Worm (Caenorhabditis elegans) whole organism, L3 larva: ENCODE results near the gene F42A9.7.
A peak's percentile ranks its signal among the peaks of the same experiment; 100 is the strongest.

Experiments used
- R02D3.7 ChIP-seq: fragments of 150-350 bp; optimal IDR thresholded peaks from 2 replicates; lab custom pipeline; 2014; ENCODE audit warnings: missing biosample characterization, missing genetic modification characterization
- ZK546.5 ChIP-seq: sonication (generic microtip); optimal IDR thresholded peaks from 2 replicates; lab custom pipeline; 2017; ENCODE audit warnings: missing biosample characterization, missing genetic modification characterization
- ceh-16 ChIP-seq: sonication (generic microtip); optimal IDR thresholded peaks from 2 replicates; lab custom pipeline; 2017; ENCODE audit warnings: missing biosample characterization, missing genetic modification characterization
- ceh-28 ChIP-seq: fragments of 150-350 bp; optimal IDR thresholded peaks from 2 replicates; lab custom pipeline; 2014; ENCODE audit warnings: missing biosample characterization, missing genetic modification reagents, missing genetic modification characterization
- ceh-9 ChIP-seq: sonication (generic microtip); optimal IDR thresholded peaks from 2 replicates; lab custom pipeline; 2018; ENCODE audit warnings: missing biosample characterization, missing genetic modification characterization
- daf-12 ChIP-seq: fragments of 150-350 bp; optimal IDR thresholded peaks from 2 replicates; lab custom pipeline; 2014; ENCODE audit warnings: missing biosample characterization, missing genetic modification reagents, missing genetic modification characterization
- egl-27 ChIP-seq: sonication (generic microtip); optimal IDR thresholded peaks from 4 replicates; lab custom pipeline; 2017; ENCODE audit warnings: missing biosample characterization, missing genetic modification reagents, missing genetic modification characterization
- egl-5 ChIP-seq: fragments of 150-350 bp; optimal IDR thresholded peaks from 2 replicates; lab custom pipeline; 2017; ENCODE audit warnings: missing biosample characterization, missing genetic modification reagents, missing genetic modification characterization, inconsistent platforms
- elt-2 ChIP-seq: sonication (generic microtip); optimal IDR thresholded peaks from 2 replicates; lab custom pipeline; 2016; ENCODE audit warnings: missing genetic modification reagents, mild to moderate bottlenecking, missing genetic modification characterization, missing compliant biosample characterization
- eor-1 ChIP-seq, 2 experiments: fragments of 150-350 bp; optimal IDR thresholded peaks; 2 replicates each; lab custom pipeline; 2014 to 2018; ENCODE audit warnings: missing biosample characterization in 2 of 2, missing genetic modification characterization in 2 of 2
- fkh-10 ChIP-seq: sonication (generic microtip); optimal IDR thresholded peaks from 2 replicates; lab custom pipeline; 2017; ENCODE audit warnings: missing biosample characterization, missing genetic modification reagents, missing genetic modification characterization
- fkh-2 ChIP-seq: fragments of 150-350 bp; optimal IDR thresholded peaks from 2 replicates; lab custom pipeline; 2014; ENCODE audit warnings: missing biosample characterization, missing genetic modification reagents, missing genetic modification characterization
- fos-1 ChIP-seq: fragments of 150-350 bp; optimal IDR thresholded peaks from 2 replicates; lab custom pipeline; 2014; ENCODE audit warnings: missing biosample characterization, missing genetic modification characterization
- hmg-11 ChIP-seq: sonication (generic microtip); optimal IDR thresholded peaks from 2 replicates; lab custom pipeline; 2016; ENCODE audit warnings: missing genetic modification characterization, missing compliant biosample characterization
- jun-1 ChIP-seq: fragments of 150-350 bp; optimal IDR thresholded peaks from 2 replicates; lab custom pipeline; 2014; ENCODE audit warnings: missing biosample characterization, missing genetic modification reagents, missing genetic modification characterization
- lin-15B ChIP-seq: fragments of 150-350 bp; optimal IDR thresholded peaks from 2 replicates; lab custom pipeline; 2014; ENCODE audit warnings: missing biosample characterization, missing genetic modification characterization
- lsy-12 ChIP-seq: sonication (generic microtip); optimal IDR thresholded peaks from 2 replicates; lab custom pipeline; 2016; ENCODE audit warnings: mild to moderate bottlenecking, missing genetic modification characterization, missing compliant biosample characterization
- mdl-1 ChIP-seq: fragments of 150-350 bp; optimal IDR thresholded peaks from 2 replicates; lab custom pipeline; 2014; ENCODE audit warnings: missing biosample characterization, missing genetic modification characterization
- mml-1 ChIP-seq: fragments of 150-350 bp; sonication (generic microtip); optimal IDR thresholded peaks from 3 replicates; lab custom pipeline; 2014; ENCODE audit warnings: missing biosample characterization, missing genetic modification characterization
- nfya-1 ChIP-seq: sonication (generic microtip); optimal IDR thresholded peaks from 2 replicates; lab custom pipeline; 2017; ENCODE audit warnings: missing genetic modification characterization, mild to moderate bottlenecking, missing compliant biosample characterization, antibody characterized with exemption, moderate library complexity; ENCODE audit not compliant: insufficient read depth
- nhr-11 ChIP-seq: fragments of 150-350 bp; optimal IDR thresholded peaks from 2 replicates; lab custom pipeline; 2014; ENCODE audit warnings: missing biosample characterization, missing genetic modification characterization
- nhr-23 ChIP-seq: fragments of 150-350 bp; optimal IDR thresholded peaks from 2 replicates; lab custom pipeline; 2014; ENCODE audit warnings: missing biosample characterization, missing genetic modification reagents, missing genetic modification characterization
- nhr-237 ChIP-seq: fragments of 150-350 bp; optimal IDR thresholded peaks from 2 replicates; lab custom pipeline; 2014; ENCODE audit warnings: missing biosample characterization, missing genetic modification characterization
- nhr-28 ChIP-seq: fragments of 150-350 bp; optimal IDR thresholded peaks from 2 replicates; lab custom pipeline; 2014; ENCODE audit warnings: missing biosample characterization, missing genetic modification characterization
- nhr-43 ChIP-seq: sonication (generic microtip); optimal IDR thresholded peaks from 2 replicates; lab custom pipeline; 2016; ENCODE audit warnings: mild to moderate bottlenecking, missing genetic modification characterization, missing compliant biosample characterization; ENCODE audit not compliant: poor library complexity, severe bottlenecking
- nhr-67 ChIP-seq: fragments of 150-350 bp; optimal IDR thresholded peaks from 2 replicates; lab custom pipeline; 2014; ENCODE audit warnings: missing biosample characterization, missing genetic modification characterization
- nhr-76 ChIP-seq: fragments of 150-350 bp; sonication (generic microtip); optimal IDR thresholded peaks from 5 replicates; lab custom pipeline; 2014; ENCODE audit warnings: missing biosample characterization, missing genetic modification characterization
- pha-4 ChIP-seq: fragments of 150-350 bp; optimal IDR thresholded peaks from 2 replicates; lab custom pipeline; 2014; ENCODE audit warnings: missing biosample characterization, missing genetic modification reagents, missing genetic modification characterization
- pqm-1 ChIP-seq: fragments of 150-350 bp; optimal IDR thresholded peaks from 2 replicates; lab custom pipeline; 2017; ENCODE audit warnings: missing biosample characterization, missing genetic modification characterization, inconsistent platforms
- skn-1 ChIP-seq: fragments of 150-350 bp; optimal IDR thresholded peaks from 2 replicates; lab custom pipeline; 2014; ENCODE audit warnings: missing biosample characterization, missing genetic modification characterization
- snpc-4 ChIP-seq: fragments of 150-350 bp; optimal IDR thresholded peaks from 2 replicates; lab custom pipeline; 2014; ENCODE audit warnings: missing biosample characterization, missing genetic modification characterization
- tbx-2 ChIP-seq: sonication (generic microtip); optimal IDR thresholded peaks from 2 replicates; lab custom pipeline; 2016; ENCODE audit warnings: mild to moderate bottlenecking, missing genetic modification characterization, missing compliant biosample characterization
- unc-39 ChIP-seq: sonication (generic microtip); optimal IDR thresholded peaks from 4 replicates; lab custom pipeline; 2017; ENCODE audit warnings: missing biosample characterization, missing genetic modification characterization
- unc-62 ChIP-seq: fragments of 150-350 bp; sonication (generic microtip); optimal IDR thresholded peaks from 4 replicates; lab custom pipeline; 2014; ENCODE audit warnings: missing biosample characterization, missing genetic modification reagents, missing genetic modification characterization
- zag-1 ChIP-seq: fragments of 150-350 bp; optimal IDR thresholded peaks from 2 replicates; lab custom pipeline; 2014; ENCODE audit warnings: missing biosample characterization, missing genetic modification characterization
- ztf-11 ChIP-seq: fragments of 150-350 bp; optimal IDR thresholded peaks from 2 replicates; lab custom pipeline; 2014; ENCODE audit warnings: missing biosample characterization, missing genetic modification characterization
- ztf-4 ChIP-seq: fragments of 150-350 bp; optimal IDR thresholded peaks from 2 replicates; lab custom pipeline; 2014; ENCODE audit warnings: missing biosample characterization, missing genetic modification characterization

F42A9.7 gene

DNA sequence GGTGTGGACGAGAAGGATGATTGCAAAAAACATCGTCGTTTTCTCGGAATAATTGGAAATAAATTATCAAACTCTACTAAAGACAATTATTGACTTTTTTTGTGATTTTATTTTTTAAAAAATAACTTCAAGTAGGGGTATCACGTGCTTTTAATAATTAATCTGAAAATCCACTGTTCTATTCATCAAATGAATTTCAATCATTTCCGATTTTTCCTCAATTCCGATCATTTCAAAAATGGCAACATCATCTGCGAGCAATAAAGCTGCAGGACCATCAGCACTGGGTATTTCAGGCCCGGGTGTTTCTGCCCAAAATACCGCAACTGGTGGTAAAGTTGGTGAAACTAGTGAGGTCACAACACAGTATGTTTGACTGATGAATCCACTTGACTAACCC, at the start of gene F42A9.7, which contains the start of gene F42A9.3:
F42A9.7 (minus strand) TSS at position 101 of the 400 bp plus-strand sequence.
F42A9.3 (plus strand) TSS at position 214 of the 400 bp plus-strand sequence.
- TF ChIP-seq fkh-2 (tag; lab: Kevin White, UChicago) (no peak), jun-1 (no peak), eor-1 (tag; optimal IDR thresholded peaks at IDR 0.05; lab: Kevin White, UChicago) (no peak), ceh-28 (tag; lab: Kevin White, UChicago) (no peak), fos-1 (tag; lab: Kevin White, UChicago) (no peak), nhr-67 (no peak), lin-15B (tag; lab: Kevin White, UChicago) (no peak), ceh-16 (tag; lab: Kevin White, UChicago) (no peak), egl-27 (tag; lab: Kevin White, UChicago) (no peak), ZK546.5 (tag; lab: Kevin White, UChicago) (no peak), lsy-12 (tag; lab: Kevin White, UChicago) (no peak), ztf-11 (tag; lab: Kevin White, UChicago) (no peak), nhr-43 (tag; lab: Kevin White, UChicago) (no peak), nhr-11 (tag; lab: Kevin White, UChicago) (no peak), nhr-237 (tag; lab: Kevin White, UChicago) (no peak), elt-2 (tag; lab: Kevin White, UChicago) (no peak), fkh-10 (GFP tag; lab: Kevin White, UChicago) (no peak), skn-1 (no peak)

DNA sequence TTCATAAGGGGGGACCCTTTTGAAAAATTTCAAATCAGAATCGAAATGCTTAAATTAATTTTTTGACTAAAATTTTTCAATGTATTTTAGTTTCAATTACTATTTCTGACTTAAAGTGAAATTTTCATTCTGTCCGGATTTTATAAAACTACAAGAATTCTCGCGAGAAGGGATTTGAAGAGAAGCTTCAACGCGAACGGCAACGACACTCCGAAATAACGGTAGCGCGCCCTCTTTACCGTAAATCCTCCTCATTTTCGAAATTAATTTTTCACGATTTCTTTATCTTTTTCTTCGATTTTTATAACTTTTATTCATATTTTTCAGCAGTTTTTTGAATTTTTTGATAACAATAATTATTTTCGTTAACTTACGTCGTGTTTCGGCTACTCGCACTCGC, 48.8 kb upstream of the F42A9.7 start:
- TF ChIP-seq unc-62 (GFP tag; lab: Kevin White, UChicago) (no peak), daf-12 (tag; lab: Kevin White, UChicago) (no peak), R02D3.7 (tag; lab: Kevin White, UChicago) (peak; percentile 79), snpc-4 (no peak)

DNA sequence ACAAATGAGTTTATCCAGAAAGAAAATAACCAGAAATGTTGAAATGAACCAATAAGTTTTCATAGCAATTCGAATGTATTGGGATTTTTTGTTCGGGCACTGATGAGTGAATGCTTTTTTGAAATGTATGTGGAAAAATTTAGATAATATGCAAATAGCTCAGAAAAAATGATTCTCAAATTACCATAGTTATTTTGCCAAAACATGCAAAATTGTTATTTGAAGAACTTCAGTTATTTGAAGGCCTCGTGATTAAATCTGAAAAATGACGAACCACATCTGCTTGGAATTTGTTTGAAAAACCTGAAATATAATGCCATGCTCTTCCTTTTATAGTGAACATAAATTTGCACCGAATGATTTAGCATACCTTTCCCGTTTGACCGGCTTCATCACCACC, 41.2 kb upstream of the F42A9.7 start, which contains the start of gene C49C8.6:
C49C8.6 (minus strand) TSS at position 101 of the 400 bp plus-strand sequence.
- TF ChIP-seq ztf-4 (tag; lab: Kevin White, UChicago) (no peak), daf-12 (tag; lab: Kevin White, UChicago) (no peak), nfya-1 (tag; lab: Kevin White, UChicago) (no peak), ztf-11 (tag; lab: Kevin White, UChicago) (no peak), unc-39 (tag; lab: Kevin White, UChicago) (no peak), nhr-237 (tag; lab: Kevin White, UChicago) (no peak), mdl-1 (tag; lab: Kevin White, UChicago) (no peak), zag-1 (tag; lab: Kevin White, UChicago) (no peak)

DNA sequence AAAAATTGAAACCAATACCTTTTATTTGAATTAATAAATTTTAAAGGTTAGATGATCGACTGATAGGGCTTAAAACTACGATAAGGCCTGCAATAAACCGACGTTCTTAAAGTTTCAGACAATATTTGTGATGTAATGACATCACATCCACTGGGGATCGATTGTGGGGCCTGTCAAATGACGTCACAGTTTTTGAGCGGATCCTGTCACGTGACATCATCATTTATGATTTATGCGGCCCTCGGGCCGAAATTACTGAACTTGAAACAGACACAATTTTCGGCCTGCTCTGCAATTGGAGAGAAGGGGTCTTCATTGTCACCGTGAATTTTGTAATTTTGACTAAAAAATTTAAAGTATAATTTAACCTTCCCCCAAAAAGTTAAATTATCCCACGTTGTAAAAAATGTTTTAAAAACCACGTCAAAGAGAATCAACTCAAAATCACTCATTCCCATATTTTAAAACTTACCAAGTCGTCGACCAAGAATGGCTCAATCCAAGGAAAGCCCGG, 37.2 kb upstream of the F42A9.7 start, which contains the start of gene C49C8.1:
C49C8.1 (plus strand) TSS at position 464 of the 514 bp plus-strand sequence.
- TF ChIP-seq elt-2 (tag; lab: Kevin White, UChicago) (peak; percentile 30), nhr-43 (tag; lab: Kevin White, UChicago) (no peak)

DNA sequence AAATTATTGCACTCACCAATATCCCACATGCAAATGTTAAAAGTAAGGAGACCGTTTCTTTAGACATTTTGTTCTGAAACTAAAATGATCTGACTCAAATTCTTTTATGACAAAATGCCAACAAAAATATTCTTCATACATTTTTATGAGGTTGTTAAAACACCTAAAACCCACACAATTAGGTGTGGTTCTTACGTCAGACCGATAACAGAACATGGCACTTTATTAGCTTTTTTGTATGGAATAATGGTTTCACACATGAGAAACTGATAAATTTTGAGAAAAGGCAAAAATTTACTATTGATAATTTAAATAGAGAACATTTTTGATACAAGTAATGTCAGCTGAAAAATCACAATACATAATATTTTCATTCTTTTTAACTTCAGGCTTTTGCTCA, 36.6 kb upstream of the F42A9.7 start, which contains the start of gene C49C8.5:
C49C8.5 (minus strand) TSS at position 73 of the 400 bp plus-strand sequence.
- no peak for TF ChIP-seq ceh-9 (tag; lab: Kevin White, UChicago)
- TF ChIP-seq elt-2 (tag; lab: Kevin White, UChicago) = peak; percentile 54
- TF ChIP-seq pqm-1 = peak; percentile 20
- no peak for TF ChIP-seq unc-62 (GFP tag; lab: Kevin White, UChicago)
- no peak for TF ChIP-seq ztf-11 (tag; lab: Kevin White, UChicago)
- TF ChIP-seq ceh-28 (tag; lab: Kevin White, UChicago) = no peak

DNA sequence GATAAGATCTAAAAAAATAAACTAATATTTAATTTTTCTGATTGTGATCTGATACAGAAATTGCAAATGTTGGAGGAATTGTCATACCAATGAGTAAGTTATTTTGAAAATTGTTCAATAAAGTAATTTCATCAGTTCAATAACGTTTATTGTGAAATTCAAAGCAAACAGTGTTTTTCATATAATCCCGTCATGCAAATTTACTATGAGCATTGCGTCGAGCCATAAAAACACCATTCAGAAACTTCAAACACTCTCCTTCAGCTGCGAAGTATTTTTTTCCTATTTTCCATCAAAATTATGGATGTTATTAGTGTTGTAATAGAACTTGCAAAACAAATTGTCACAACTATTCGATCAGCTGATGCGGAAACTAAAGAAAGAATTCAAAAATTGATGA, 34.9 kb upstream of the F42A9.7 start, which contains the start of gene C49C8.8:
C49C8.8 (plus strand) TSS at position 301 of the 400 bp plus-strand sequence.
- TF ChIP-seq nhr-23 (tag; lab: Kevin White, UChicago) (no peak), lin-15B (tag; lab: Kevin White, UChicago) (no peak), pha-4 (tag; lab: Kevin White, UChicago) (no peak), skn-1 (no peak), ZK546.5 (tag; lab: Kevin White, UChicago) (no peak), fkh-10 (GFP tag; lab: Kevin White, UChicago) (no peak), nhr-67 (no peak), ceh-28 (tag; lab: Kevin White, UChicago) (no peak), ceh-16 (tag; lab: Kevin White, UChicago) (no peak), nhr-28 (tag; lab: Kevin White, UChicago) (no peak), hmg-11 (tag; lab: Kevin White, UChicago) (no peak), tbx-2 (tag; lab: Kevin White, UChicago) (no peak), nhr-76 (tag; lab: Kevin White, UChicago) (no peak), egl-5 (tag; lab: Kevin White, UChicago) (no peak), snpc-4 (no peak), mml-1 (tag; lab: Kevin White, UChicago) (no peak)
